Worm (Caenorhabditis elegans) whole organism, late embryonic: ENCODE data around the gene Y17G7B.3.
A peak's percentile ranks its signal among the peaks of the same experiment; 100 is the strongest.

Experiments
- K02D7.2 ChIP-seq: sonication (generic microtip); optimal IDR thresholded peaks from 2 replicates; lab custom pipeline; 2017; ENCODE audit warnings: mild to moderate bottlenecking, missing genetic modification characterization, missing compliant biosample characterization
- K09A11.1 ChIP-seq: sonication (generic microtip); optimal IDR thresholded peaks from 2 replicates; lab custom pipeline; 2017; ENCODE audit warnings: antibody characterized with exemption, mild to moderate bottlenecking, missing genetic modification characterization, missing compliant biosample characterization; ENCODE audit not compliant: insufficient read depth
- Y22D7AL.16 ChIP-seq: sonication (generic microtip); optimal IDR thresholded peaks from 2 replicates; lab custom pipeline; 2016; ENCODE audit warnings: missing genetic modification characterization, missing compliant biosample characterization
- ahr-1 ChIP-seq: sonication (generic microtip); optimal IDR thresholded peaks from 2 replicates; lab custom pipeline; 2016; ENCODE audit warnings: missing genetic modification characterization, missing compliant biosample characterization
- ceh-14 ChIP-seq: sonication (generic microtip); optimal IDR thresholded peaks from 2 replicates; lab custom pipeline; 2016; ENCODE audit warnings: missing genotype, missing genetic modification characterization, missing compliant biosample characterization
- ceh-18 ChIP-seq: sonication (generic microtip); optimal IDR thresholded peaks from 2 replicates; lab custom pipeline; 2016; ENCODE audit warnings: missing genetic modification characterization, missing compliant biosample characterization
- ceh-19 ChIP-seq: fragments of 200-800 bp; sonication (Bioruptor generic); optimal IDR thresholded peaks from 2 replicates; lab custom pipeline; 2018; ENCODE audit warnings: mild to moderate bottlenecking, missing genetic modification characterization, missing compliant biosample characterization
- ceh-22 ChIP-seq: sonication (generic microtip); optimal IDR thresholded peaks from 2 replicates; lab custom pipeline; 2017; ENCODE audit warnings: missing biosample characterization, missing genetic modification characterization
- ceh-30 ChIP-seq: fragments of 150-350 bp; optimal IDR thresholded peaks from 2 replicates; lab custom pipeline; 2014; ENCODE audit warnings: missing biosample characterization, missing genetic modification characterization
- ceh-34 ChIP-seq: sonication (generic microtip); optimal IDR thresholded peaks from 2 replicates; lab custom pipeline; 2016; ENCODE audit warnings: mild to moderate bottlenecking, missing genetic modification characterization, missing compliant biosample characterization
- ceh-45 ChIP-seq: fragments of 200-800 bp; sonication (Bioruptor generic); IDR thresholded peaks from 2 replicates; pipeline ENCODE4 v1.3.6; 2022; ENCODE audit warnings: missing genetic modification reagents, missing genetic modification characterization, missing compliant biosample characterization
- ceh-6 ChIP-seq: fragments of 200-800 bp; sonication (Bioruptor generic); optimal IDR thresholded peaks from 2 replicates; lab custom pipeline; 2018; ENCODE audit warnings: mild to moderate bottlenecking, missing genetic modification characterization, missing compliant biosample characterization
- ceh-9 ChIP-seq: sonication (generic microtip); optimal IDR thresholded peaks from 2 replicates; lab custom pipeline; 2016; ENCODE audit warnings: mild to moderate bottlenecking, missing genetic modification characterization, inconsistent platforms, missing compliant biosample characterization
- che-1 ChIP-seq: sonication (generic microtip); optimal IDR thresholded peaks from 2 replicates; lab custom pipeline; 2016; ENCODE audit warnings: mild to moderate bottlenecking, missing genetic modification characterization, missing compliant biosample characterization
- dmd-4 ChIP-seq: sonication (generic microtip); optimal IDR thresholded peaks from 2 replicates; lab custom pipeline; 2016; ENCODE audit warnings: borderline replicate concordance, missing genetic modification characterization, missing compliant biosample characterization
- dve-1 ChIP-seq: sonication (generic microtip); optimal IDR thresholded peaks from 2 replicates; lab custom pipeline; 2017; ENCODE audit warnings: antibody characterized with exemption, mild to moderate bottlenecking, missing genetic modification characterization, missing compliant biosample characterization
- ets-4 ChIP-seq: sonication (generic microtip); optimal IDR thresholded peaks from 2 replicates; lab custom pipeline; 2016; ENCODE audit warnings: missing genetic modification characterization, missing compliant biosample characterization
- eyg-1 ChIP-seq: sonication (generic microtip); optimal IDR thresholded peaks from 2 replicates; lab custom pipeline; 2016; ENCODE audit warnings: missing genotype, missing genetic modification characterization, missing compliant biosample characterization
- hlh-13 ChIP-seq: fragments of 200-800 bp; sonication (Bioruptor generic); optimal IDR thresholded peaks from 2 replicates; lab custom pipeline; 2018; ENCODE audit warnings: mild to moderate bottlenecking, missing genetic modification characterization, missing compliant biosample characterization
- hlh-15 ChIP-seq: sonication (generic microtip); optimal IDR thresholded peaks from 2 replicates; lab custom pipeline; 2016; ENCODE audit warnings: missing genetic modification characterization, missing compliant biosample characterization
- hlh-30 ChIP-seq: sonication (generic microtip); optimal IDR thresholded peaks from 2 replicates; lab custom pipeline; 2017; ENCODE audit warnings: antibody characterized with exemption, missing genetic modification characterization, missing compliant biosample characterization; ENCODE audit not compliant: insufficient read depth
- hlh-8 ChIP-seq: sonication (generic microtip); optimal IDR thresholded peaks from 2 replicates; lab custom pipeline; 2016; ENCODE audit warnings: missing genotype, missing genetic modification characterization, missing compliant biosample characterization
- lim-6 ChIP-seq: sonication (generic microtip); optimal IDR thresholded peaks from 2 replicates; lab custom pipeline; 2016; ENCODE audit warnings: missing genetic modification characterization, missing compliant biosample characterization
- mec-3 ChIP-seq: sonication (generic microtip); optimal IDR thresholded peaks from 2 replicates; lab custom pipeline; 2016; ENCODE audit warnings: borderline replicate concordance, missing genetic modification characterization, missing compliant biosample characterization
- nhr-232 ChIP-seq: sonication (generic microtip); optimal IDR thresholded peaks from 2 replicates; lab custom pipeline; 2016; ENCODE audit warnings: missing genetic modification characterization, missing compliant biosample characterization
- odd-2 ChIP-seq: sonication (generic microtip); optimal IDR thresholded peaks from 2 replicates; lab custom pipeline; 2017; ENCODE audit warnings: antibody characterized with exemption, mild to moderate bottlenecking, missing genetic modification characterization, missing compliant biosample characterization
- pag-3 ChIP-seq: sonication (generic microtip); optimal IDR thresholded peaks from 2 replicates; lab custom pipeline; 2016; ENCODE audit warnings: missing compliant biosample characterization, missing genetic modification characterization, borderline replicate concordance
- pat-9 ChIP-seq: fragments of 200-800 bp; sonication (Bioruptor generic); optimal IDR thresholded peaks from 2 replicates; lab custom pipeline; 2018; ENCODE audit warnings: mild to moderate bottlenecking, missing genetic modification characterization, moderate library complexity, missing compliant biosample characterization
- pha-2 ChIP-seq: sonication (generic microtip); optimal IDR thresholded peaks from 2 replicates; lab custom pipeline; 2017; ENCODE audit warnings: mild to moderate bottlenecking, missing genetic modification characterization, missing compliant biosample characterization
- pha-4 ChIP-seq: fragments of 150-350 bp; optimal IDR thresholded peaks from 2 replicates; lab custom pipeline; 2018; ENCODE audit warnings: missing biosample characterization, missing genetic modification reagents, missing genetic modification characterization
- sdc-2 ChIP-seq: sonication (generic microtip); optimal IDR thresholded peaks from 2 replicates; lab custom pipeline; 2016; ENCODE audit warnings: missing genotype, missing genetic modification characterization, missing compliant biosample characterization
- sox-2 ChIP-seq: fragments of 200-800 bp; sonication (Bioruptor generic); IDR thresholded peaks from 2 replicates; pipeline ENCODE4 v1.3.6; 2022; ENCODE audit warnings: missing genetic modification reagents, missing genetic modification characterization, missing compliant biosample characterization
- sox-4 ChIP-seq: sonication (generic microtip); optimal IDR thresholded peaks from 2 replicates; lab custom pipeline; 2017; ENCODE audit warnings: mild to moderate bottlenecking, missing genetic modification characterization, inconsistent platforms, missing compliant biosample characterization
- syd-9 ChIP-seq: sonication (generic microtip); optimal IDR thresholded peaks from 2 replicates; lab custom pipeline; 2016; ENCODE audit warnings: mild to moderate bottlenecking, missing genetic modification characterization, moderate library complexity, missing compliant biosample characterization
- ttx-3 ChIP-seq: sonication (generic microtip); optimal IDR thresholded peaks from 2 replicates; lab custom pipeline; 2016; ENCODE audit warnings: missing genetic modification reagents, missing genetic modification characterization, missing compliant biosample characterization
- unc-3 ChIP-seq, 2 experiments: fragments of 200-800 bp in 1 of 2; sonication (Bioruptor generic) in 1 of 2; sonication (generic microtip) in 1 of 2; conservative IDR thresholded peaks in 1 of 2; optimal IDR thresholded peaks in 1 of 2; 2 replicates each; pipeline versions ENCODE4 v1.3.6 to Lab custom; 2016 to 2022; ENCODE audit warnings: missing compliant biosample characterization in 2 of 2, missing genetic modification characterization in 2 of 2, missing genetic modification reagents in 1 of 2
- unc-42 ChIP-seq: sonication (generic microtip); optimal IDR thresholded peaks from 2 replicates; lab custom pipeline; 2016; ENCODE audit warnings: missing genotype, missing genetic modification characterization, missing compliant biosample characterization
- unc-55 ChIP-seq: sonication (generic microtip); optimal IDR thresholded peaks from 2 replicates; lab custom pipeline; 2017; ENCODE audit warnings: missing biosample characterization, missing genetic modification reagents, missing genetic modification characterization
- unc-86 ChIP-seq: sonication (generic microtip); optimal IDR thresholded peaks from 2 replicates; lab custom pipeline; 2016; ENCODE audit warnings: missing genetic modification characterization, missing compliant biosample characterization

Gene Y17G7B.3

DNA sequence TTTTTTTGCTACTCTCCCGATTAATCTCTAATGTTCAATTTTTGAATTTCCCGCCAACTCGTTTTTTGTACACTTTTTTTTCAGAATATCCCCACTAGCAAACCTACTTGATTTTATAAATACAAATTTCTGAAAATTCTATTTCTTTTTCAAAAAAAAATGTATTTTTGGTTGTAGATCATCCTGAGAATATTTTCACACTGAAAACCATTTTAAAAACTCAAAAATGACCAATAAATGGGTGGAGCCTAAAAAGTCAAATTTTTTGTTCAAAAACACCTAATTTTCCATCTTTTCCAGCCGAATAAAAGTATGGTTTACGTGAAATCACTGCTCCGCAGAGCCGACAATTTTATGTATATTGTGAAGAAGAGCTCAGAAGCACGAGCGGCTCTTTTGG, at the start of gene Y17G7B.3:
Gene Y17G7B.3, plus strand, starts transcription at position 301 of the 400 bp plus-strand sequence.
- TF ChIP-seq sox-2 (GFP tag; lab: Robert Waterston, UW) (no peak), ceh-45 (GFP tag; lab: Robert Waterston, UW) (no peak), mec-3 (tag; lab: Kevin White, UChicago) (no peak), che-1 (no peak), unc-55 (GFP tag; lab: Kevin White, UChicago) (no peak), ets-4 (tag; lab: Kevin White, UChicago) (no peak), ttx-3 (tag; lab: Kevin White, UChicago) (no peak), ceh-34 (tag; lab: Kevin White, UChicago) (no peak), pag-3 (tag; lab: Kevin White, UChicago) (no peak), K02D7.2 (tag; lab: Kevin White, UChicago) (no peak), unc-86 (tag; lab: Kevin White, UChicago) (no peak), pha-2 (no peak), hlh-30 (tag; lab: Kevin White, UChicago) (no peak), eyg-1 (tag; lab: Kevin White, UChicago) (no peak), hlh-13 (GFP tag; lab: Kevin White, UChicago) (no peak)

- TF ChIP-seq syd-9, result no peak
- no peak for TF ChIP-seq pat-9
- TF ChIP-seq hlh-15 (tag; lab: Kevin White, UChicago), result no peak
Measured at ce11 chrII:11948459-11948858, 40.4 kb upstream of the Y17G7B.3 start, which contains the start of gene W03C9.8. Gene W03C9.8 (plus strand): TSS chrII:11948759.

DNA sequence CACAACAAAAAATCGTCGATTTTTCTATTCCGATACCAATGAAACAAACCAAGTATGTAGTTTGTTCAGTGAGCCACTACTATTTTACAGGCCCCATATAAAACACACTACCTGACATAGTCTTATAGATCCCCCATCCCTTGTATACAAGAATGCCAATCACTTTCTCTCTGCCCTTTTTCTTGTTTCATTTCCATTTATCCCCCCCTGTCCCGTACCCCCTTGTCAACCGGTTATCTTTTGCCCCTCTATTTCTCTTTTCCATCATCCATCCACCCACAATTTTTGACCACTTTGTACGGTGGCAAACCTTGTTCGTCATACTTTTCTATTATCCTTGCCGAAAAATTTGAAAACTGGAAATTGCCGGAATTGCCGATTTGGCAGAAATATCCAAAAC, 35.9 kb upstream of the Y17G7B.3 start:
- TF ChIP-seq nhr-232 (tag; lab: Kevin White, UChicago) (no peak), ceh-22 (tag; lab: Kevin White, UChicago) (no peak), ahr-1 (tag; lab: Kevin White, UChicago) (no peak), sox-4 (tag; lab: Kevin White, UChicago) (no peak)

- no peak for TF ChIP-seq dmd-4 (tag; lab: Kevin White, UChicago)
- TF ChIP-seq, all 69 proteins: peak for 0
Measured at ce11 chrII:11954208-11954607, 34.6 kb upstream of the Y17G7B.3 start, which contains the start of gene W03C9.6. Gene W03C9.6 (plus strand): TSS chrII:11954508.

ce11 chrII:11954811-11955210, 34.0 kb upstream of the Y17G7B.3 start:
- TF ChIP-seq nhr-232 (tag; lab: Kevin White, UChicago) (no peak), unc-3 (GFP tag; conservative IDR thresholded peaks at IDR 0.05; lab: Robert Waterston, UW) (no peak), unc-3 (tag; optimal IDR thresholded peaks at IDR 0.05; lab: Kevin White, UChicago) (no peak), unc-55 (GFP tag; lab: Kevin White, UChicago) (no peak), dve-1 (tag; lab: Kevin White, UChicago) (peak; percentile 82)

DNA sequence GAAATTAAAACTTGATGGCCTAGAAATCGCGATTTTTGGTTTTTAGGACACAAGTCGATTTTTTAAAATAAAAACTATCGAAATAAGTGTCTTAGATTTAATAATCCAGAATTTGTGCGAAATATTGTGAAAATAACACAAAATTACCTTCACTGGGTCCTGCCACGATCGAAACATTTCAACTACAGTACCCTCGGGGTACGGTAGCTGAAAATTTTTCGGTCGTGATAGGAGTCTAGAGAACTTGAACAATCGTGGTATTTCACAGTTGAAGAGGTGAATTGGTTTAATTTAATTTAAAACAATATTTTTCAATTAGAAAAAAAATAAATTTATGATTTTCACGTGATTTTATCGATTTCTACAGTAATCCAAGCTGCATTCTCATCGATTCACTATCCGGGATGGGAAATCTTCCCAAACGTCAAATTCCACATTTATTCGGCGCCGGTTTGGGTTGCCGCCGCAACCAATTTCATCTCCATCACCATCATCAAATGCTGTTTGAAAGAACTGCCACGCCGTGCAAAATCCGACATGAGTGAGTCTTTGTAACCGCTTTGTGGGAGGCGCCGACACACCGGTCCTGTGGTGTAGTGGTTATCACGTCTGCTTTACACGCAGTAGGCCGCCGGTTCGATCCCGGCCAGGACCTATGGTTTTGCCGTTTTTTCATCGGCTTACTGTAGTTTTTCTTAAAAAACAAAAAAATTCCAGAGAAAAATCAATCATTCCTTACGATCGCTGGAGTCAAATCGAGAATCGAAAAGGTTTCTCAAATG, 29.8 kb upstream of the Y17G7B.3 start:
- TF ChIP-seq ceh-19 (GFP tag; lab: Kevin White, UChicago) (peak; percentile 49), lim-6 (tag; lab: Kevin White, UChicago) (no peak), K09A11.1 (peak; percentile 36), sox-2 (GFP tag; lab: Robert Waterston, UW) (peak; percentile 5; the same call in 1 of the 2 replicates), Y22D7AL.16 (tag; lab: Kevin White, UChicago) (peak; percentile 3), ceh-6 (GFP tag; lab: Kevin White, UChicago) (peak; percentile 60), unc-42 (tag; lab: Kevin White, UChicago) (peak; percentile 1), ceh-14 (peak; percentile 61), pat-9 (peak; percentile 60), ceh-30 (tag; lab: Kevin White, UChicago) (no peak), pha-4 (tag; lab: Kevin White, UChicago) (no peak), unc-86 (tag; lab: Kevin White, UChicago) (peak; percentile 39), odd-2 (no peak), K02D7.2 (tag; lab: Kevin White, UChicago) (no peak), unc-55 (GFP tag; lab: Kevin White, UChicago) (no peak), ceh-22 (tag; lab: Kevin White, UChicago) (no peak), sdc-2 (tag; lab: Kevin White, UChicago) (peak; percentile 45), ceh-9 (no peak), ceh-18 (tag; lab: Kevin White, UChicago) (peak; percentile 44), sox-4 (tag; lab: Kevin White, UChicago) (peak; percentile 66), hlh-8 (tag; lab: Kevin White, UChicago) (no peak)
